Worm (Caenorhabditis elegans) whole organism, L4 larva: ENCODE data around the gene ZK829.3.

ENCODE experiments used
- F26F4.8 ChIP-seq: fragments of 200-800 bp; sonication (Bioruptor generic); conservative IDR thresholded peaks from 2 replicates; pipeline ENCODE4 v1.3.6; 2022; ENCODE audit warnings: missing genetic modification characterization, missing compliant biosample characterization
- F37D6.2 ChIP-seq: sonication (generic microtip); optimal IDR thresholded peaks from 2 replicates; lab custom pipeline; 2016; ENCODE audit warnings: mild to moderate bottlenecking, missing genetic modification characterization, missing compliant biosample characterization
- R02D3.7 ChIP-seq: fragments of 150-350 bp; sonication (generic microtip); optimal IDR thresholded peaks from 3 replicates; lab custom pipeline; 2014; ENCODE audit warnings: missing biosample characterization, missing genetic modification characterization
- Y105C5A.15 ChIP-seq: fragments of 200-800 bp; sonication (Bioruptor generic); IDR thresholded peaks from 2 replicates; pipeline ENCODE4 v1.3.6; 2022; ENCODE audit warnings: missing genetic modification characterization, missing compliant biosample characterization
- Y48G9A.11 ChIP-seq: fragments of 200-800 bp; sonication (Bioruptor generic); IDR thresholded peaks from 2 replicates; pipeline ENCODE4 v1.3.6; 2022; ENCODE audit warnings: missing genetic modification reagents, missing genetic modification characterization, missing compliant biosample characterization
- Y5F2A.4 ChIP-seq: fragments of 200-800 bp; sonication (Bioruptor generic); optimal IDR thresholded peaks from 2 replicates; lab custom pipeline; 2018; ENCODE audit warnings: mild to moderate bottlenecking, missing genetic modification characterization, missing compliant biosample characterization
- Y75B8A.6 ChIP-seq: fragments of 200-800 bp; sonication (Bioruptor generic); IDR thresholded peaks from 2 replicates; pipeline ENCODE4 v1.3.6; 2022; ENCODE audit warnings: missing genetic modification reagents, missing genetic modification characterization, missing compliant biosample characterization
- ZK546.5 ChIP-seq, 2 experiments: sonication (generic microtip); optimal IDR thresholded peaks; 2 replicates each; lab custom pipeline; 2017; ENCODE audit warnings: missing biosample characterization in 2 of 2, missing genetic modification characterization in 2 of 2
- aha-1 ChIP-seq: fragments of 150-350 bp; peaks from one replicate; lab custom pipeline; 2014; ENCODE audit warnings: missing biosample characterization, missing genetic modification characterization
- aly-2 ChIP-seq: sonication (generic microtip); optimal IDR thresholded peaks from 2 replicates; lab custom pipeline; 2018; ENCODE audit warnings: missing biosample characterization, missing genetic modification characterization
- ama-1 ChIP-seq: fragments of 150-350 bp; optimal IDR thresholded peaks from 2 replicates; lab custom pipeline; 2014; ENCODE audit warnings: inconsistent platforms, mixed read lengths
- ceh-28 ChIP-seq: fragments of 150-350 bp; optimal IDR thresholded peaks from 2 replicates; lab custom pipeline; 2014; ENCODE audit warnings: missing biosample characterization, missing genetic modification reagents, missing genetic modification characterization
- ceh-32 ChIP-seq: sonication (generic microtip); optimal IDR thresholded peaks from 2 replicates; lab custom pipeline; 2016; ENCODE audit warnings: mild to moderate bottlenecking, missing genetic modification characterization, missing compliant biosample characterization; ENCODE audit not compliant: poor library complexity
- ceh-44 ChIP-seq: fragments of 200-800 bp; sonication (Bioruptor generic); IDR thresholded peaks from 2 replicates; pipeline ENCODE4 v1.3.6; 2022; ENCODE audit warnings: missing genetic modification reagents, missing genetic modification characterization, missing compliant biosample characterization
- ceh-82 ChIP-seq: sonication (generic microtip); optimal IDR thresholded peaks from 2 replicates; lab custom pipeline; 2017; ENCODE audit warnings: missing biosample characterization, missing genetic modification characterization
- cey-2 ChIP-seq: sonication (generic microtip); optimal IDR thresholded peaks from 3 replicates; lab custom pipeline; 2017; ENCODE audit warnings: missing genetic modification characterization, mild to moderate bottlenecking, missing compliant biosample characterization, antibody characterized with exemption, borderline replicate concordance; ENCODE audit not compliant: insufficient read depth
- ctbp-1 ChIP-seq: fragments of 200-800 bp; sonication (Bioruptor generic); IDR thresholded peaks from 2 replicates; pipeline ENCODE4 v1.3.6; 2022; ENCODE audit warnings: missing genetic modification reagents, missing genetic modification characterization, missing compliant biosample characterization
- dpl-1 ChIP-seq: fragments of 150-350 bp; optimal IDR thresholded peaks from 2 replicates; lab custom pipeline; 2014; ENCODE audit warnings: missing biosample characterization, missing genetic modification reagents, missing genetic modification characterization
- fkh-10 ChIP-seq: fragments of 150-350 bp; optimal IDR thresholded peaks from 2 replicates; lab custom pipeline; 2014; ENCODE audit warnings: missing biosample characterization, missing genetic modification reagents, missing genetic modification characterization
- hif-1 ChIP-seq, 2 experiments: sonication (generic microtip); optimal IDR thresholded peaks; 2 replicates each; lab custom pipeline; 2016 to 2017; ENCODE audit warnings: missing compliant biosample characterization in 2 of 2, missing genetic modification characterization in 2 of 2, missing genetic modification reagents in 2 of 2, missing genotype in 2 of 2, mild to moderate bottlenecking in 1 of 2
- lin-1 ChIP-seq: fragments of 200-800 bp; sonication (Bioruptor generic); IDR thresholded peaks from 2 replicates; pipeline ENCODE4 v1.3.6; 2022; ENCODE audit warnings: missing genetic modification reagents, missing genetic modification characterization, missing compliant biosample characterization
- lin-15B ChIP-seq: fragments of 150-350 bp; sonication (generic microtip); optimal IDR thresholded peaks from 3 replicates; lab custom pipeline; 2014; ENCODE audit warnings: missing biosample characterization, missing genetic modification characterization
- madf-5 ChIP-seq, 2 experiments: fragments of 200-800 bp; sonication (Bioruptor generic); IDR thresholded peaks; 2 replicates each; pipeline ENCODE4 v1.3.6; 2022; ENCODE audit warnings: missing compliant biosample characterization in 2 of 2, missing genetic modification characterization in 2 of 2
- mdl-1 ChIP-seq, 2 experiments: fragments of 150-350 bp in 1 of 2; sonication (generic microtip) in 1 of 2; optimal IDR thresholded peaks; 2 replicates each; lab custom pipeline; 2014 to 2017; ENCODE audit warnings: missing biosample characterization in 2 of 2, missing genetic modification characterization in 2 of 2
- mdt-29 ChIP-seq: fragments of 200-800 bp; sonication (Bioruptor generic); IDR thresholded peaks from 2 replicates; pipeline ENCODE4 v1.3.6; 2022; ENCODE audit warnings: missing genetic modification reagents, missing genetic modification characterization, missing compliant biosample characterization
- mep-1 ChIP-seq: fragments of 150-350 bp; sonication (generic microtip); optimal IDR thresholded peaks from 3 replicates; lab custom pipeline; 2014; ENCODE audit warnings: missing biosample characterization, missing genetic modification characterization
- mes-2 ChIP-seq: sonication (generic microtip); optimal IDR thresholded peaks from 2 replicates; lab custom pipeline; 2016; ENCODE audit warnings: missing genotype, mild to moderate bottlenecking, missing genetic modification characterization, missing compliant biosample characterization; ENCODE audit not compliant: poor library complexity, severe bottlenecking
- mxl-3 ChIP-seq: fragments of 200-800 bp; sonication (Bioruptor generic); optimal IDR thresholded peaks from 2 replicates; lab custom pipeline; 2018; ENCODE audit warnings: mild to moderate bottlenecking, missing genetic modification characterization, missing compliant biosample characterization
- nhr-111 ChIP-seq: fragments of 200-800 bp; sonication (Bioruptor generic); optimal IDR thresholded peaks from 2 replicates; lab custom pipeline; 2018; ENCODE audit warnings: mild to moderate bottlenecking, missing genetic modification characterization, missing compliant biosample characterization
- nhr-28 ChIP-seq: fragments of 150-350 bp; optimal IDR thresholded peaks from 2 replicates; lab custom pipeline; 2014; ENCODE audit warnings: missing biosample characterization, missing genetic modification characterization
- nhr-41 ChIP-seq: fragments of 200-800 bp; sonication (Bioruptor generic); IDR thresholded peaks from 2 replicates; pipeline ENCODE4 v1.3.6; 2022; ENCODE audit warnings: missing genetic modification reagents, missing genetic modification characterization, missing compliant biosample characterization
- nhr-42 ChIP-seq: fragments of 200-800 bp; sonication (Bioruptor generic); IDR thresholded peaks from 2 replicates; pipeline ENCODE4 v1.3.6; 2022; ENCODE audit warnings: missing genetic modification characterization, missing compliant biosample characterization
- nhr-76 ChIP-seq: fragments of 150-350 bp; optimal IDR thresholded peaks from 2 replicates; lab custom pipeline; 2014; ENCODE audit warnings: missing biosample characterization, missing genetic modification characterization
- nhr-77 ChIP-seq: fragments of 150-350 bp; optimal IDR thresholded peaks from 2 replicates; lab custom pipeline; 2014; ENCODE audit warnings: missing biosample characterization, missing genetic modification characterization
- pha-4 ChIP-seq, 2 experiments: fragments of 150-350 bp in 1 of 2; fragments of 200-800 bp in 1 of 2; sonication (Bioruptor generic) in 1 of 2; IDR thresholded peaks in 1 of 2; optimal IDR thresholded peaks in 1 of 2; 2 replicates each; pipeline versions ENCODE4 v1.3.6 to Lab custom; 2014 to 2022; ENCODE audit warnings: missing genetic modification characterization in 2 of 2, missing genetic modification reagents in 2 of 2, missing biosample characterization in 1 of 2, missing compliant biosample characterization in 1 of 2
- pqm-1 ChIP-seq: sonication (generic microtip); optimal IDR thresholded peaks from 2 replicates; lab custom pipeline; 2017; ENCODE audit warnings: missing biosample characterization, missing genetic modification characterization
- rbr-2 ChIP-seq: sonication (generic microtip); optimal IDR thresholded peaks from 2 replicates; lab custom pipeline; 2016; ENCODE audit warnings: missing genotype, missing genetic modification characterization, missing compliant biosample characterization
- skn-1 ChIP-seq: fragments of 150-350 bp; optimal IDR thresholded peaks from 2 replicates; lab custom pipeline; 2014; ENCODE audit warnings: missing biosample characterization, missing genetic modification characterization
- snpc-1.2 ChIP-seq: fragments of 200-800 bp; sonication (Bioruptor generic); IDR thresholded peaks from 2 replicates; pipeline ENCODE4 v1.3.6; 2022; ENCODE audit warnings: missing genetic modification reagents, missing genetic modification characterization, missing compliant biosample characterization
- snpc-4 ChIP-seq: fragments of 150-350 bp; optimal IDR thresholded peaks from 2 replicates; lab custom pipeline; 2014; ENCODE audit warnings: missing biosample characterization, missing genetic modification characterization
- spr-1 ChIP-seq: sonication (generic microtip); optimal IDR thresholded peaks from 2 replicates; lab custom pipeline; 2016; ENCODE audit warnings: mild to moderate bottlenecking, missing genetic modification characterization, missing compliant biosample characterization
- tra-1 ChIP-seq: fragments of 200-800 bp; sonication (Bioruptor generic); IDR thresholded peaks from 2 replicates; pipeline ENCODE4 v1.3.6; 2022; ENCODE audit warnings: missing genetic modification reagents, missing genetic modification characterization, missing compliant biosample characterization
- zfp-3 ChIP-seq: fragments of 200-800 bp; sonication (Bioruptor generic); conservative IDR thresholded peaks from 2 replicates; pipeline ENCODE4 v1.3.6; 2022; ENCODE audit warnings: missing genetic modification reagents, missing genetic modification characterization, missing compliant biosample characterization
- zip-11 ChIP-seq: fragments of 200-800 bp; sonication (Bioruptor generic); IDR thresholded peaks from 2 replicates; pipeline ENCODE4 v1.3.6; 2022; ENCODE audit warnings: missing genetic modification characterization, missing compliant biosample characterization

Gene ZK829.3

DNA sequence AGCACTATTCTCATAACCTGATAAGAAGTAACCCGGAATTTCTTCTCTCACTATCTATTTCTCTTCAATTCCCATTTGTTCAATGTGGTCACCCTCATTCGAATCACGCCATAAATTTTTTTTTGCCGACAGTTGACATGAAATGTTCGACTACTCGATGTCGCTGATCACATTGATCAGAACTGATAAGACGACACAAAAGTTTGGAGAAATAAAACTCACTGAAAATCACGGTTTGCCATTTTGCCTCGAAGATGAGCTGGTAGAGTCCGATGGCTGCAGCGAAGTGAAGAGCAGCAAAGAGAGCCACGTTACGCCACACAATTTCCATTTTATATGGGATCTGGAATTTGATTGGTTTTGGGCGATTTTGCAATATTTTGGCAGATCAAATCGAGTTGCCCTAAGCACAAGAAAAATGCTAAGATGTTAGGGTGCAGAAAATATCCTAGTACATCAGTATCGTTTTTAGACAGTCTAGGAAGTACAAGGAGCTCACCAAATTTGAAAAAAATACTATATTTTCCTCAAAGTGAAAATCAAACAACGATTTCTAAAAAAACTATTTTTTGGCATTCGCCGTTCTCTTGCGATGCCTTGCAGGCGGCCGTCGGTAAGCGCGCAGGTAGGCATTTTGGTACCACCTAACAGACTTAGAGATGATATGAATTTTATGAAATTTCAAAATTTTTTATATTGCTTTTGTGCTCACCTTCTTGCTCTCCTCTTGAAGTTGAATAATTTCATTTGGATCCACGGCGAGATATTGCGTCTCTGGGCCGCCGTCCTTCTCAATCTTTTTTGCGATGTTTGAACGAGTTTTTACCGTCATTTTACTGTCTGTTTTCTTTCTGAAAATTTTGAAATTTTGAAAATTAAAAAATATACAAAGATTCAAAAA is 30.4 kb downstream of the ZK829.3 start, which contains the start of gene fat-6 (continued):
- TF ChIP-seq ZK546.5 (tag; optimal IDR thresholded peaks at IDR 0.05; lab: Kevin White, UChicago) (no peak), Y48G9A.11 (GFP tag; lab: Robert Waterston, UW) (no peak), nhr-76 (tag; lab: Kevin White, UChicago) (no peak), mdt-29 (GFP tag; lab: Robert Waterston, UW) (no peak), rbr-2 (tag; lab: Kevin White, UChicago) (peak; percentile 11), snpc-4 (no peak), F37D6.2 (no peak), ceh-32 (tag; lab: Kevin White, UChicago) (no peak), dpl-1 (GFP tag; lab: Kevin White, UChicago) (no peak), fkh-10 (GFP tag; lab: Kevin White, UChicago) (no peak), ceh-82 (tag; lab: Kevin White, UChicago) (no peak), Y105C5A.15 (GFP tag; lab: Robert Waterston, UW) (no peak), ceh-44 (GFP tag; lab: Robert Waterston, UW) (no peak), lin-15B (no peak), spr-1 (no peak), pqm-1 (tag; lab: Kevin White, UChicago) (no peak), aly-2 (no peak), cey-2 (tag; lab: Kevin White, UChicago) (peak; percentile 75), skn-1 (tag; lab: Kevin White, UChicago) (no peak), Y75B8A.6 (peak; percentile 27; the same call in 1 of the 2 replicates), nhr-41 (GFP tag; lab: Robert Waterston, UW) (no peak), mes-2 (no peak)

ce11 chrIV:11914260-11914836 is 31.2 kb downstream of the ZK829.3 start:
- TF ChIP-seq nhr-77 (tag; lab: Kevin White, UChicago) (no peak), nhr-76 (tag; lab: Kevin White, UChicago) (no peak), snpc-1.2 (GFP tag; lab: Robert Waterston, UW) (no peak), madf-5 (GFP tag; IDR thresholded peaks at IDR 0.05; lab: Robert Waterston, UW) (no peak), mdl-1 (tag; optimal IDR thresholded peaks at IDR 0.05; lab: Kevin White, UChicago) (no peak), Y5F2A.4 (GFP tag; lab: Kevin White, UChicago) (no peak), hif-1 (tag; optimal IDR thresholded peaks at IDR 0.05; lab: Kevin White, UChicago) (no peak), pha-4 (GFP tag; IDR thresholded peaks at IDR 0.05; lab: Robert Waterston, UW) (no peak), pha-4 (tag; optimal IDR thresholded peaks at IDR 0.05; lab: Kevin White, UChicago) (no peak), ceh-82 (tag; lab: Kevin White, UChicago) (no peak), zfp-3 (GFP tag; lab: Robert Waterston, UW) (peak; percentile 85), nhr-111 (no peak), ceh-28 (tag; lab: Kevin White, UChicago) (no peak), lin-1 (GFP tag; lab: Robert Waterston, UW) (no peak), R02D3.7 (tag; lab: Kevin White, UChicago) (no peak), skn-1 (tag; lab: Kevin White, UChicago) (no peak), zip-11 (no peak), mes-2 (peak; percentile 9), mep-1 (tag; lab: Kevin White, UChicago) (no peak), ama-1 (lab: Kevin White, UChicago) (no peak), tra-1 (GFP tag; lab: Robert Waterston, UW) (0 out of 2 replicates have a peak, but pooled peaks have one; percentile 38), nhr-28 (no peak), mxl-3 (GFP tag; lab: Kevin White, UChicago) (no peak), Y48G9A.11 (GFP tag; lab: Robert Waterston, UW) (no peak), nhr-42 (GFP tag; lab: Robert Waterston, UW) (no peak), ctbp-1 (no peak), F26F4.8 (GFP tag; lab: Robert Waterston, UW) (no peak), aha-1 (tag; lab: Kevin White, UChicago) (peak; percentile 76)
